Worm (Caenorhabditis elegans): ENCODE data around the gene ZK938.10.
"Not testable (repeated sequence)": the region's sequence is repeated elsewhere in the genome, so short reads cannot be mapped to it uniquely, and the experiment has no call there.

The ZK938.10 gene

ce11 chrII:9871061-9871460 lies 20.2 kb upstream of the ZK938.10 start, which contains the start of gene chil-7:
TSS of gene chil-7 (minus strand) at chrII:9871172.
- no peak for TF ChIP-seq ceh-43 (GFP tag; optimal IDR thresholded peaks at IDR 0.05)
- TF ChIP-seq snpc-4 (tag; optimal IDR thresholded peaks at IDR 0.05): no peak
- TF ChIP-seq tbx-8 (GFP tag; optimal IDR thresholded peaks at IDR 0.05): no peak
- no peak for TF ChIP-seq zip-8 (tag; optimal IDR thresholded peaks at IDR 0.05)
- TF ChIP-seq hlh-1 (tag; optimal IDR thresholded peaks at IDR 0.05): no peak
- TF ChIP-seq mls-2 (tag; optimal IDR thresholded peaks at IDR 0.05): no peak
- no peak for TF ChIP-seq blmp-1 (tag; optimal IDR thresholded peaks at IDR 0.05)
- TF ChIP-seq sem-2 (GFP tag; optimal IDR thresholded peaks at IDR 0.05): no peak
- TF ChIP-seq nhr-28 (tag; optimal IDR thresholded peaks at IDR 0.05): no peak
- TF ChIP-seq nhr-12 (tag; optimal IDR thresholded peaks at IDR 0.05): no peak
- TF ChIP-seq ces-1 (GFP tag; optimal IDR thresholded peaks at IDR 0.05): no peak
- no peak for TF ChIP-seq drap-1 (GFP tag; optimal IDR thresholded peaks at IDR 0.05)
- TF ChIP-seq unc-120 (tag; optimal IDR thresholded peaks at IDR 0.05; ENCODE audit: poor library complexity, severe bottlenecking): no peak
- no peak for TF ChIP-seq mep-1 (tag; optimal IDR thresholded peaks at IDR 0.05)
- TF ChIP-seq nhr-2 (tag; optimal IDR thresholded peaks at IDR 0.05): no peak

- TF ChIP-seq lin-13 (tag; optimal IDR thresholded peaks at IDR 0.05): no peak
- no peak for TF ChIP-seq bed-3 (GFP tag; optimal IDR thresholded peaks at IDR 0.05)
- TF ChIP-seq blmp-1 (tag; optimal IDR thresholded peaks at IDR 0.05): no peak
- no peak for TF ChIP-seq mep-1 (tag; optimal IDR thresholded peaks at IDR 0.05)
- TF ChIP-seq ceh-39 (tag; optimal IDR thresholded peaks at IDR 0.05): no peak
Observed at ce11 chrII:9868698-9869097, 17.9 kb upstream of the ZK938.10 start, which contains the start of gene old-1. TSS of gene old-1 (minus strand) at chrII:9868747.

ce11 chrII:9868207-9868606 lies 17.4 kb upstream of the ZK938.10 start:
- no peak for TF ChIP-seq drap-1 (GFP tag; optimal IDR thresholded peaks at IDR 0.05)
- no peak for TF ChIP-seq flh-1 (GFP tag; optimal IDR thresholded peaks at IDR 0.05)
- TF ChIP-seq ztf-11 (tag; optimal IDR thresholded peaks at IDR 0.05): no peak

- not testable (repeated sequence) for TF ChIP-seq flh-1 (GFP tag; optimal IDR thresholded peaks at IDR 0.05); elt-3 (tag; optimal IDR thresholded peaks at IDR 0.05); blmp-1 (tag; optimal IDR thresholded peaks at IDR 0.05)
Observed at ce11 chrII:9866378-9866777, 15.5 kb upstream of the ZK938.10 start, which contains the start of gene chil-1. TSS of gene chil-1 (minus strand) at chrII:9866478.

- TF ChIP-seq ceh-43 (GFP tag; optimal IDR thresholded peaks at IDR 0.05) (no peak), pha-4 (tag; optimal IDR thresholded peaks at IDR 0.05) (no peak), blmp-1 (tag; optimal IDR thresholded peaks at IDR 0.05) (no peak), M03D4.4 (tag; optimal IDR thresholded peaks at IDR 0.05) (no peak), bed-3 (GFP tag; optimal IDR thresholded peaks at IDR 0.05) (no peak), lsy-2 (tag; optimal IDR thresholded peaks at IDR 0.05) (no peak), ces-1 (GFP tag; optimal IDR thresholded peaks at IDR 0.05) (no peak), zip-8 (tag; optimal IDR thresholded peaks at IDR 0.05) (no peak), ham-2 (GFP tag; optimal IDR thresholded peaks at IDR 0.05) (no peak)
Observed at ce11 chrII:9862147-9862546, 11.3 kb upstream of the ZK938.10 start, which contains the start of gene C08H9.18. TSS of gene C08H9.18 (minus strand) at chrII:9862247.

- no peak for TF ChIP-seq drap-1 (GFP tag; optimal IDR thresholded peaks at IDR 0.05)
- TF ChIP-seq nhr-2 (tag; optimal IDR thresholded peaks at IDR 0.05): no peak
Observed at ce11 chrII:9861394-9861793, 10.5 kb upstream of the ZK938.10 start, which contains the start of gene chil-3. TSS of gene chil-3 (minus strand) at chrII:9861494.

ce11 chrII:9859575-9859974 lies 8.7 kb upstream of the ZK938.10 start, which contains the start of gene chil-5:
TSS of gene chil-5 (minus strand) at chrII:9859675.
- no peak for TF ChIP-seq bed-3 (GFP tag; optimal IDR thresholded peaks at IDR 0.05)

- no peak for TF ChIP-seq mls-2 (tag; optimal IDR thresholded peaks at IDR 0.05)
Observed at ce11 chrII:9857791-9858190, 6.9 kb upstream of the ZK938.10 start, which contains the start of gene chil-6. TSS of gene chil-6 (minus strand) at chrII:9857891.

Measured in whole organism, mixed stage, embryonic.